Worm (Caenorhabditis elegans) whole organism, young adult: ENCODE measurements around the gene clc-4.

ENCODE experiments used
- F57A8.1 ChIP-seq: fragments of 200-800 bp; sonication (Bioruptor generic); optimal IDR thresholded peaks from 2 replicates; lab custom pipeline; 2018; ENCODE audit warnings: mild to moderate bottlenecking, missing genetic modification characterization, moderate library complexity, missing compliant biosample characterization
- attf-6 ChIP-seq: fragments of 200-800 bp; sonication (Bioruptor generic); IDR thresholded peaks from 2 replicates; pipeline ENCODE4 v1.3.6; 2022; ENCODE audit warnings: missing genetic modification reagents, missing genetic modification characterization, missing compliant biosample characterization
- mes-4 ChIP-seq: sonication (generic microtip); optimal IDR thresholded peaks from 2 replicates; lab custom pipeline; 2016; ENCODE audit warnings: missing genotype, missing genetic modification characterization, missing compliant biosample characterization
- nfya-1 ChIP-seq: sonication (generic microtip); optimal IDR thresholded peaks from 2 replicates; lab custom pipeline; 2017; ENCODE audit warnings: antibody characterized with exemption, missing compliant biosample characterization, missing genetic modification characterization, borderline replicate concordance; ENCODE audit not compliant: insufficient read depth
- nhr-179 ChIP-seq: sonication (generic microtip); optimal IDR thresholded peaks from 2 replicates; lab custom pipeline; 2016; ENCODE audit warnings: mild to moderate bottlenecking, missing genetic modification characterization, missing compliant biosample characterization
- repo-1 ChIP-seq: sonication (generic microtip); optimal IDR thresholded peaks from 2 replicates; lab custom pipeline; 2017; ENCODE audit warnings: mild to moderate bottlenecking, missing genetic modification characterization, missing compliant biosample characterization
- snpc-1.1 ChIP-seq: sonication (generic microtip); optimal IDR thresholded peaks from 2 replicates; lab custom pipeline; 2017; ENCODE audit warnings: missing genetic modification characterization, mild to moderate bottlenecking, missing compliant biosample characterization, antibody characterized with exemption, moderate library complexity, missing genotype, missing genetic modification reagents; ENCODE audit not compliant: insufficient read depth

ce11 chrX:10792435-10792834, 8.7 kb upstream of the clc-4 start, which contains the start of gene vap-2:
- TF ChIP-seq snpc-1.1 (tag; lab: Kevin White, UChicago) (no peak), repo-1 (tag; lab: Kevin White, UChicago) (no peak), mes-4 (tag; lab: Kevin White, UChicago) (no peak), F57A8.1 (GFP tag; lab: Kevin White, UChicago) (no peak), nfya-1 (tag; lab: Kevin White, UChicago) (no peak), nhr-179 (no peak), attf-6 (GFP tag; lab: Robert Waterston, UW) (no peak)
